Fruit fly (Drosophila melanogaster) whole organism, pupa: Measurements from ENCODE around the gene CG13694.

Source experiments
- CG17806 ChIP-seq: fragments of 200-800 bp; sonication (Bioruptor generic); optimal IDR thresholded peaks from 2 replicates; lab custom pipeline; 2018; ENCODE audit warnings: missing biosample characterization, mild to moderate bottlenecking, missing genetic modification characterization, moderate library complexity
- CG9948 ChIP-seq: fragments of 200-800 bp; sonication (Bioruptor generic); optimal IDR thresholded peaks from 2 replicates; lab custom pipeline; 2018; ENCODE audit warnings: missing biosample characterization, mild to moderate bottlenecking, missing genetic modification characterization, moderate library complexity
- D1 ChIP-seq: fragments of 200-800 bp; sonication (Bioruptor generic); optimal IDR thresholded peaks from 2 replicates; lab custom pipeline; 2018; ENCODE audit warnings: missing biosample characterization, mild to moderate bottlenecking, missing genetic modification characterization, moderate library complexity

dm6 chr2L:82080-82479 lies 34.2 kb downstream of the CG13694 start:
- no peak for TF ChIP-seq CG17806 (tag; lab: Kevin White, UChicago)
- no peak for TF ChIP-seq CG9948 (tag; lab: Kevin White, UChicago)
- TF ChIP-seq D1: no peak
